Worm (Caenorhabditis elegans): Measurements from ENCODE around the gene fln-2.

Gene fln-2

ce11 chrX:9476752-9477151 lies 79.3 kb downstream of the fln-2 start:
- TF ChIP-seq lin-26 (GFP tag; IDR thresholded peaks at IDR 0.05), result no peak

All from whole organism, young adult.